Worm (Caenorhabditis elegans) whole organism, L2 larva: ENCODE data around the gene C33B4.5.

Source experiments
- C34F6.9 ChIP-seq: fragments of 150-350 bp; optimal IDR thresholded peaks from 2 replicates; lab custom pipeline; 2014; ENCODE audit warnings: missing biosample characterization, missing genetic modification characterization
- F13H6.1 ChIP-seq: sonication (generic microtip); optimal IDR thresholded peaks from 2 replicates; lab custom pipeline; 2016; ENCODE audit warnings: missing genetic modification characterization, missing compliant biosample characterization
- R02D3.7 ChIP-seq: fragments of 150-350 bp; optimal IDR thresholded peaks from 2 replicates; lab custom pipeline; 2014; ENCODE audit warnings: missing biosample characterization, missing genetic modification characterization
- Y55F3AM.14 ChIP-seq: fragments of 200-800 bp; sonication (Bioruptor generic); optimal IDR thresholded peaks from 2 replicates; lab custom pipeline; 2018; ENCODE audit warnings: mild to moderate bottlenecking, missing genetic modification characterization, missing compliant biosample characterization
- ZK546.5 ChIP-seq: sonication (generic microtip); optimal IDR thresholded peaks from 2 replicates; lab custom pipeline; 2017; ENCODE audit warnings: missing biosample characterization, missing genetic modification characterization
- aly-2 ChIP-seq: fragments of 150-350 bp; optimal IDR thresholded peaks from 2 replicates; lab custom pipeline; 2014; ENCODE audit warnings: missing biosample characterization, missing genetic modification characterization
- ama-1 ChIP-seq: fragments of 150-350 bp; optimal IDR thresholded peaks from 2 replicates; lab custom pipeline; 2018; ENCODE audit warnings: inconsistent platforms
- ceh-16 ChIP-seq: fragments of 150-350 bp; optimal IDR thresholded peaks from 2 replicates; lab custom pipeline; 2014; ENCODE audit warnings: missing biosample characterization, missing genetic modification characterization
- ceh-82 ChIP-seq: fragments of 150-350 bp; optimal IDR thresholded peaks from 2 replicates; lab custom pipeline; 2014; ENCODE audit warnings: missing biosample characterization, missing genetic modification characterization
- crh-2 ChIP-seq: sonication (generic microtip); optimal IDR thresholded peaks from 2 replicates; lab custom pipeline; 2017; ENCODE audit warnings: missing biosample characterization, missing genetic modification characterization
- dmd-4 ChIP-seq: sonication (generic microtip); optimal IDR thresholded peaks from 2 replicates; lab custom pipeline; 2017; ENCODE audit warnings: missing biosample characterization, missing genetic modification characterization
- egl-27 ChIP-seq: sonication (generic microtip); optimal IDR thresholded peaks from 3 replicates; lab custom pipeline; 2017; ENCODE audit warnings: missing biosample characterization, missing genetic modification reagents, missing genetic modification characterization
- elt-1 ChIP-seq: fragments of 150-350 bp; optimal IDR thresholded peaks from 2 replicates; lab custom pipeline; 2014; ENCODE audit warnings: missing biosample characterization, missing genetic modification characterization
- fos-1 ChIP-seq: fragments of 150-350 bp; optimal IDR thresholded peaks from 2 replicates; lab custom pipeline; 2014; ENCODE audit warnings: missing biosample characterization, missing genetic modification characterization
- lsy-2 ChIP-seq, 2 experiments: fragments of 150-350 bp in 1 of 2; sonication (generic microtip) in 1 of 2; optimal IDR thresholded peaks; 2 replicates each; lab custom pipeline; 2014 to 2017; ENCODE audit warnings: missing biosample characterization in 2 of 2, missing genetic modification characterization in 2 of 2
- mab-5 ChIP-seq: fragments of 150-350 bp; optimal IDR thresholded peaks from 2 replicates; lab custom pipeline; 2014; ENCODE audit warnings: missing biosample characterization, missing genetic modification characterization
- mbf-1 ChIP-seq: sonication (generic microtip); optimal IDR thresholded peaks from 2 replicates; lab custom pipeline; 2017; ENCODE audit warnings: missing biosample characterization, missing genetic modification characterization
- mdl-1 ChIP-seq, 2 experiments: fragments of 150-350 bp in 1 of 2; sonication (generic microtip) in 1 of 2; optimal IDR thresholded peaks; 2 replicates each; lab custom pipeline; 2017; ENCODE audit warnings: missing biosample characterization in 2 of 2, missing genetic modification characterization in 2 of 2
- nhr-12 ChIP-seq: fragments of 150-350 bp; optimal IDR thresholded peaks from 2 replicates; lab custom pipeline; 2014; ENCODE audit warnings: missing biosample characterization, missing genetic modification characterization
- nhr-129 ChIP-seq: fragments of 150-350 bp; optimal IDR thresholded peaks from 2 replicates; lab custom pipeline; 2014; ENCODE audit warnings: missing biosample characterization, missing genetic modification characterization
- nhr-21 ChIP-seq: fragments of 150-350 bp; optimal IDR thresholded peaks from 2 replicates; lab custom pipeline; 2014; ENCODE audit warnings: missing biosample characterization, missing genetic modification characterization
- nhr-237 ChIP-seq: fragments of 150-350 bp; optimal IDR thresholded peaks from 2 replicates; lab custom pipeline; 2014; ENCODE audit warnings: missing biosample characterization, missing genetic modification characterization
- nhr-25 ChIP-seq: fragments of 150-350 bp; sonication (generic microtip); optimal IDR thresholded peaks from 3 replicates; lab custom pipeline; 2014; ENCODE audit warnings: missing biosample characterization, missing genetic modification characterization
- nhr-77 ChIP-seq: fragments of 150-350 bp; optimal IDR thresholded peaks from 2 replicates; lab custom pipeline; 2014; ENCODE audit warnings: missing biosample characterization, missing genetic modification characterization
- sem-4 ChIP-seq: fragments of 150-350 bp; optimal IDR thresholded peaks from 2 replicates; lab custom pipeline; 2014; ENCODE audit warnings: missing biosample characterization, missing genetic modification reagents, missing genetic modification characterization
- sma-9 ChIP-seq, 2 experiments: fragments of 150-350 bp in 1 of 2; sonication (generic microtip) in 1 of 2; optimal IDR thresholded peaks; 2 replicates each; lab custom pipeline; 2014 to 2016; ENCODE audit warnings: missing genetic modification characterization in 2 of 2, mild to moderate bottlenecking in 1 of 2, missing biosample characterization in 1 of 2, missing compliant biosample characterization in 1 of 2, missing genetic modification reagents in 1 of 2, moderate library complexity in 1 of 2
- snpc-4 ChIP-seq: fragments of 150-350 bp; optimal IDR thresholded peaks from 2 replicates; lab custom pipeline; 2014; ENCODE audit warnings: missing biosample characterization, missing genetic modification characterization
- unc-39 ChIP-seq: fragments of 150-350 bp; optimal IDR thresholded peaks from 2 replicates; lab custom pipeline; 2014; ENCODE audit warnings: missing biosample characterization, missing genetic modification characterization
- unc-55 ChIP-seq: fragments of 150-350 bp; sonication (generic microtip); optimal IDR thresholded peaks from 3 replicates; lab custom pipeline; 2014; ENCODE audit warnings: missing biosample characterization, missing genetic modification reagents, missing genetic modification characterization
- unc-62 ChIP-seq: fragments of 150-350 bp; optimal IDR thresholded peaks from 2 replicates; lab custom pipeline; 2014; ENCODE audit warnings: missing biosample characterization, missing genetic modification reagents, missing genetic modification characterization
- zag-1 ChIP-seq: fragments of 150-350 bp; optimal IDR thresholded peaks from 2 replicates; lab custom pipeline; 2014; ENCODE audit warnings: missing biosample characterization, missing genetic modification characterization
- ztf-1 ChIP-seq: fragments of 200-800 bp; sonication (Bioruptor generic); conservative IDR thresholded peaks from 2 replicates; pipeline ENCODE4 v1.3.6; 2022; ENCODE audit warnings: missing genetic modification characterization, missing compliant biosample characterization
- ztf-4 ChIP-seq: fragments of 150-350 bp; optimal IDR thresholded peaks from 2 replicates; lab custom pipeline; 2014; ENCODE audit warnings: missing biosample characterization, missing genetic modification characterization

Gene C33B4.5

DNA sequence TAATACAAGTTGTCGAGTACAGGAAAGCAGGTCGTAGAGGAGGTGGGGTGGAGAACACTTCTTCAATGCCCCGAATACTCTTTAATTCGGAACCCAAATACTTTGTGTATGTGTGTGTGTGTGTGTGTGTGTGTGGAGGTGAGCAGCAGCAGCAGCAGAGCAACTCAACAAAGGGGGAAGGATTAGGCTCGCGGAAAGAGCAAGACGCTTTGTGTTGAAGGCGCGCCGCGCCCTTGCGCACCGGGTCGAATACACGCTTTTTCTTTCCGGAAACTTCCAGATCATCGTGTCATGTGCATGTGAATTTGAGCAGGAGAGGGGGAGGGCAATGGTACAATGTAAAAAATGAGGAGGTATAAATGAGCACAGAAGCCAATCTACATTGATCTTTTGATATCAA lies 15.7 kb downstream of the C33B4.5 start:
- TF ChIP-seq unc-62 (no peak), nhr-21 (no peak), ZK546.5 (tag; lab: Kevin White, UChicago) (no peak), sma-9 (GFP tag; optimal IDR thresholded peaks at IDR 0.05; lab: Kevin White, UChicago) (no peak), sma-9 (tag; optimal IDR thresholded peaks at IDR 0.05; lab: Kevin White, UChicago) (no peak), sem-4 (no peak), ceh-82 (tag; lab: Kevin White, UChicago) (no peak), mdl-1 (tag; optimal IDR thresholded peaks at IDR 0.05; lab: Kevin White, UChicago) (no peak), nhr-129 (tag; lab: Kevin White, UChicago) (no peak), Y55F3AM.14 (no peak), dmd-4 (tag; lab: Kevin White, UChicago) (no peak), aly-2 (tag; lab: Kevin White, UChicago) (no peak)

DNA sequence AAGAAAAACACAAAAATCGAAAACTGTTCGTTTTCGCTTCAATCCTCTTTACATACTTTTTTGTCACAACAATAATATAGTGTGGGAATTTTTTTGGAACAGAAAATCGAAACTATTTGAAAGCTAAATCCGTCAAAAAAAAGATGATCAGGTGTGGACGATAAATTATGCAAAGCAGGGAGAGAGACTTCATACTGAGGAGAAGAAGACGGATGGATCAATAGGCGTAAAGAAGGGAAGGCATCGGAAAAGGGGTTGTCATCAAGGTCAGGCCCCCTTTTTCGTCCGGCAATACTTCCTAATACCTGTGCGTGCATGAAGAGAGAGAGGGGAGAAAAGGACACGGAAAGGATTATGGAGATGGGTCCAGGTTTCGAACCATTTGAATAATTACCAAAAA lies 17.3 kb downstream of the C33B4.5 start:
- TF ChIP-seq nhr-129 (tag; lab: Kevin White, UChicago) (peak; percentile 7), ztf-1 (GFP tag; lab: Robert Waterston, UW) (no peak)
- TF ChIP-seq, all 48 proteins: peak for 1

DNA sequence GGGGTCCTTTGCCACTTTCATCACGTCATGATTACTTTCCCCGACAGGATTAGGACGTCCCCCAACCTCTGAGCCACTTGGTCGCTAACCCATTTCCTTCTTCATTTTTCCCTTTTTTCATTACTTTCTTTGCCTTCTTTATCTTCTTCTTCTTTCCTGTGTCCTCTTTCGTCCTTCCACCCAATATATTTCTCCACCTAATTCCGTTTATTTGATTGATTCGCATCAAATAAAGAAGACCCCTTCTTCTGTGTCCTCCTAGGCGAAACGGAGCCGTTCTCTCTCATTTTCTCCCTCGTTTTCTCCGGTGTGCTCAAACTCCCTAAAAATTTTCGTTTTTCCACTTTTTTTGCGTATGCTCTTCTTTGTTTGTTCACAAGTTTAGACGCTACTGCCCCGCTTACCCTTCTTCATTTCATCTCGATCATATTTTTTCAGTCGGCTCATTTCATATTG lies 26.6 kb downstream of the C33B4.5 start, which contains the start of gene C05D12.7:
Gene C05D12.7, plus strand, starts transcription at position 406 of the 456 bp plus-strand sequence.
- TF ChIP-seq ceh-16 (tag; lab: Kevin White, UChicago) = no peak

DNA sequence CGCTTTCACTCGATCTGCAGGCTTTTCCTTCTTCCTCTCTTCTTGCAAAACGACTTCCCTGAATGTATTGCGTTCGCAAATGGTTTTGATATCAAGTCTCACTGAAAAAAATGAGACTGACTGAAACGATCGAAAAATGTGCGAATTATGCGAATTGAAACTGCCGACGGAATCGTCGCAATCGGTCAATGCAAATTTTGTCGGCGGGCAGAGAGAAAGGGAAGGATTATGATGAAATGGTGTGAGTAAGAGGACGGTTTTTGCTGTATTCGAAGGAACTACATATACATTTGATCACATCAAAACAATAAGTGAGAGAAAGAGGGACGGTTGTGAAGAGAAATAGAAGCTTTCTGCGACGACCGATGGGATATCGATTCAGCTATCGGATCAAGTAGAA lies 32.5 kb downstream of the C33B4.5 start, which contains the start of gene C05D12.1:
Gene C05D12.1, minus strand, starts transcription at position 101 of the 400 bp plus-strand sequence.
- TF ChIP-seq nhr-21 (no peak), ztf-1 (GFP tag; lab: Robert Waterston, UW) (no peak), unc-55 (no peak), crh-2 (no peak), mab-5 (tag; lab: Kevin White, UChicago) (no peak), unc-39 (tag; lab: Kevin White, UChicago) (no peak), nhr-237 (tag; lab: Kevin White, UChicago) (no peak), F13H6.1 (no peak), ceh-82 (tag; lab: Kevin White, UChicago) (no peak), lsy-2 (tag; optimal IDR thresholded peaks at IDR 0.05; lab: Kevin White, UChicago) (no peak), ceh-16 (tag; lab: Kevin White, UChicago) (no peak), ama-1 (lab: Kevin White, UChicago) (no peak), zag-1 (no peak), nhr-12 (no peak), elt-1 (tag; lab: Kevin White, UChicago) (no peak), Y55F3AM.14 (no peak), snpc-4 (no peak), nhr-129 (tag; lab: Kevin White, UChicago) (no peak)

DNA sequence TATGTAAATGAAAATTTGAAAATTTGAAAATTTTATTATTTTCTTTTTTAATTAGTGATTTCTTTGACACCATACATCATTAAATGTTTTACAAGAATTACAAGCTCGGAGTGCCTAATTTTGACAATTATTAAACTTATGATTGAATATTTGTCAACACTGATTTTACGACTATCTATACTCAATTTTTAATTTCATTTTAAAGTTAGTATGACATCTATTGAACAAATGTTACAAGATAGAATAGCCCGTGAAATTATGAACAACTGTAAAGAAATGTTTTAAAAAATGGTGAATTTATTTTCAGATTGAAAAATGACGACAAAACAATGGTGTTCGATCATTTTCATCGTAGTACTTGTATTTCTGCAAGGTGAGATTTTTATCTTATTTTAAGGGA lies 34.9 kb downstream of the C33B4.5 start, which contains the start of gene C05D12.2:
Gene C05D12.2, plus strand, starts transcription at position 301 of the 400 bp plus-strand sequence.
- TF ChIP-seq elt-1 (tag; lab: Kevin White, UChicago) (no peak), egl-27 (tag; lab: Kevin White, UChicago) (no peak), ceh-16 (tag; lab: Kevin White, UChicago) (no peak), unc-39 (tag; lab: Kevin White, UChicago) (no peak), unc-62 (no peak), ztf-4 (no peak), nhr-21 (no peak), dmd-4 (tag; lab: Kevin White, UChicago) (no peak), ceh-82 (tag; lab: Kevin White, UChicago) (no peak), sma-9 (GFP tag; optimal IDR thresholded peaks at IDR 0.05; lab: Kevin White, UChicago) (no peak), sma-9 (tag; optimal IDR thresholded peaks at IDR 0.05; lab: Kevin White, UChicago) (no peak), aly-2 (tag; lab: Kevin White, UChicago) (no peak), mbf-1 (tag; lab: Kevin White, UChicago) (no peak), R02D3.7 (no peak), crh-2 (no peak), nhr-77 (tag; lab: Kevin White, UChicago) (no peak), C34F6.9 (no peak), nhr-25 (tag; lab: Kevin White, UChicago) (no peak)
- TF ChIP-seq, all 48 proteins: peak for 0

DNA sequence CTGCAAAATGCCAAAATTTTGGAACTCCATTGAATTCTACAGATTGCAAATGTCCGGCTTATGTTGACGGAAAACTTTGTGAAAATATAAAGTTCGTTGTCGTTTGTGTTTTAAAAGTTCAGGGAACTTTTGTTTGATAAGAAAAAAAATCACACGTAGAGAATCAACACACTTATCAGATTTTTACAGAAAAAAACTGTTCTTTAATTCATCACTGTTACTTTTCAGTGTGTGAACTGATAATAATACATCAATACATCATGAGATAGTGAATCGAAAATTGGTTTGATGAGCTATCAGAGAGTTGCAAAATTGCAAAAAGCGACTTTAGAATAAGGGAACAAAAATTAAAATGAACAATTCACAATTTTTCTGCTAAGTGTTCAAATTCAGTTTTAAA lies 35.3 kb downstream of the C33B4.5 start:
- TF ChIP-seq F13H6.1 = no peak
- peak; percentile 80 for TF ChIP-seq fos-1 (tag; lab: Kevin White, UChicago)
